Worm (Caenorhabditis elegans): Measurements from ENCODE around the gene C02F5.14.
A peak's percentile ranks its signal among the peaks of the same experiment; 100 is the strongest.

Gene C02F5.14

ce11 chrIII:8235358-8235757, at the start of gene C02F5.14:
C02F5.14 (minus strand) TSS chrIII:8235514.
- no peak for TF ChIP-seq unc-62 (GFP tag; optimal IDR thresholded peaks at IDR 0.05)
- peak; percentile 48 for TF ChIP-seq nhr-85 (tag)
- peak; percentile 95 for TF ChIP-seq blmp-1 (tag; optimal IDR thresholded peaks at IDR 0.05)

ce11 chrIII:8283525-8283924, 48.2 kb upstream of the C02F5.14 start:
- peak; percentile 3 for TF ChIP-seq unc-86 (tag; optimal IDR thresholded peaks at IDR 0.05)
- no peak for TF ChIP-seq fos-1 (tag; optimal IDR thresholded peaks at IDR 0.05)
- TF ChIP-seq nhr-47 (tag; optimal IDR thresholded peaks at IDR 0.05): no peak
- TF ChIP-seq tbx-2 (tag; optimal IDR thresholded peaks at IDR 0.05): peak; percentile 47
- TF ChIP-seq nhr-85 (tag): peak; percentile 54
- TF ChIP-seq hlh-4 (tag; optimal IDR thresholded peaks at IDR 0.05): no peak
- TF ChIP-seq ztf-11 (tag; optimal IDR thresholded peaks at IDR 0.05): peak in 1 of 2 experiments; percentile 69

ce11 chrIII:8281310-8281709, 46.0 kb upstream of the C02F5.14 start:
- TF ChIP-seq ztf-4 (tag; optimal IDR thresholded peaks at IDR 0.05) (no peak), tbx-2 (tag; optimal IDR thresholded peaks at IDR 0.05) (no peak), ces-1 (GFP tag; optimal IDR thresholded peaks at IDR 0.05) (no peak), nhr-71 (tag; optimal IDR thresholded peaks at IDR 0.05) (no peak), mdl-1 (tag; optimal IDR thresholded peaks at IDR 0.05) (no peak), mef-2 (tag; optimal IDR thresholded peaks at IDR 0.05) (no peak), ceh-90 (tag; optimal IDR thresholded peaks at IDR 0.05) (no peak), vab-15 (tag; optimal IDR thresholded peaks at IDR 0.05) (no peak), fkh-10 (GFP tag; optimal IDR thresholded peaks at IDR 0.05) (no peak), unc-98 (GFP tag; IDR thresholded peaks at IDR 0.05) (no peak), alr-1 (tag; optimal IDR thresholded peaks at IDR 0.05; ENCODE audit: borderline replicate concordance) (no peak), lin-39 (tag; optimal IDR thresholded peaks at IDR 0.05) (no peak), unc-130 (tag; optimal IDR thresholded peaks at IDR 0.05) (no peak), lin-13 (GFP tag; optimal IDR thresholded peaks at IDR 0.05) (no peak), C34B4.2 (tag; optimal IDR thresholded peaks at IDR 0.05) (no peak), efl-1 (optimal IDR thresholded peaks at IDR 0.05) (no peak), efl-1 (GFP tag; optimal IDR thresholded peaks at IDR 0.05 in 1 of 2) (no peak), pag-3 (tag; optimal IDR thresholded peaks at IDR 0.05; ENCODE audit: borderline replicate concordance, insufficient read depth) (no peak), nhr-76 (tag; optimal IDR thresholded peaks at IDR 0.05) (no peak), F16B12.6 (tag; optimal IDR thresholded peaks at IDR 0.05) (no peak), nhr-12 (tag; optimal IDR thresholded peaks at IDR 0.05) (no peak)

- TF ChIP-seq F16B12.6 (tag; optimal IDR thresholded peaks at IDR 0.05) (no peak), vab-15 (tag; optimal IDR thresholded peaks at IDR 0.05) (no peak), unc-130 (tag; optimal IDR thresholded peaks at IDR 0.05) (no peak), ceh-63 (GFP tag; optimal IDR thresholded peaks at IDR 0.05) (no peak), mdl-1 (tag; optimal IDR thresholded peaks at IDR 0.05) (no peak), zip-4 (GFP tag; optimal IDR thresholded peaks at IDR 0.05) (no peak), alr-1 (tag; optimal IDR thresholded peaks at IDR 0.05; ENCODE audit: borderline replicate concordance) (no peak), jun-1 (tag; optimal IDR thresholded peaks at IDR 0.05) (no peak), nhr-20 (tag; optimal IDR thresholded peaks at IDR 0.05) (no peak), pqm-1 (tag; optimal IDR thresholded peaks at IDR 0.05) (no peak), unc-62 (GFP tag; optimal IDR thresholded peaks at IDR 0.05) (no peak), nhr-76 (tag; optimal IDR thresholded peaks at IDR 0.05) (no peak), nhr-71 (tag; optimal IDR thresholded peaks at IDR 0.05) (no peak), sox-4 (tag; optimal IDR thresholded peaks at IDR 0.05) (no peak)
Observed at ce11 chrIII:8280352-8280751, 45.0 kb upstream of the C02F5.14 start.

- no peak for TF ChIP-seq nhr-47 (tag; optimal IDR thresholded peaks at IDR 0.05)
- no peak for TF ChIP-seq nhr-237 (tag; optimal IDR thresholded peaks at IDR 0.05)
- TF ChIP-seq fos-1 (tag; optimal IDR thresholded peaks at IDR 0.05): no peak
- no peak for TF ChIP-seq tlp-1 (tag; optimal IDR thresholded peaks at IDR 0.05)
- no peak for TF ChIP-seq swsn-7 (tag; optimal IDR thresholded peaks at IDR 0.05)
- TF ChIP-seq elt-3 (tag; optimal IDR thresholded peaks at IDR 0.05): no peak
- no peak for TF ChIP-seq ets-5 (GFP tag; IDR thresholded peaks at IDR 0.05)
- no peak for TF ChIP-seq mdl-1 (tag; optimal IDR thresholded peaks at IDR 0.05)
- TF ChIP-seq ama-1 (optimal IDR thresholded peaks at IDR 0.05): no peak
- no peak for TF ChIP-seq hlh-17 (GFP tag; optimal IDR thresholded peaks at IDR 0.05; ENCODE audit: borderline replicate concordance)
- no peak for TF ChIP-seq rnt-1 (tag; optimal IDR thresholded peaks at IDR 0.05)
Observed at ce11 chrIII:8279567-8279966, 44.3 kb upstream of the C02F5.14 start.

All from whole organism, L1 larva.